Fruit fly (Drosophila melanogaster) whole organism, embryonic: ENCODE results near the gene mRpS18B.
A peak's percentile ranks its signal among the peaks of the same experiment; 100 is the strongest.

ENCODE experiments used
- Bdp1 ChIP-seq: fragments of 200-800 bp; sonication (Bioruptor generic); optimal IDR thresholded peaks from 3 replicates; lab custom pipeline; 2016; ENCODE audit warnings: missing biosample characterization, missing genetic modification characterization
- CG11723 ChIP-seq: fragments of 200-800 bp; sonication (Bioruptor generic); optimal IDR thresholded peaks from 2 replicates; lab custom pipeline; 2017; ENCODE audit warnings: missing biosample characterization, mild to moderate bottlenecking, missing genetic modification characterization
- CG1233 ChIP-seq: fragments of 200-800 bp; sonication (Bioruptor generic); optimal IDR thresholded peaks from 4 replicates; lab custom pipeline; 2018; ENCODE audit warnings: missing biosample characterization, mild to moderate bottlenecking, missing genetic modification characterization
- CG14050 ChIP-seq: fragments of 200-800 bp; sonication (Bioruptor generic); IDR thresholded peaks from 3 replicates; pipeline ENCODE4 v1.3.6; 2022; ENCODE audit warnings: missing biosample characterization, missing genetic modification characterization
- CG15479 ChIP-seq: fragments of 200-800 bp; sonication (Bioruptor generic); optimal IDR thresholded peaks from 3 replicates; lab custom pipeline; 2019; ENCODE audit warnings: missing biosample characterization, mild to moderate bottlenecking, missing genetic modification characterization, moderate library complexity
- CG1603 ChIP-seq: fragments of 200-800 bp; sonication (Bioruptor generic); optimal IDR thresholded peaks from 2 replicates; lab custom pipeline; 2019; ENCODE audit warnings: missing biosample characterization, mild to moderate bottlenecking, missing genetic modification characterization, moderate library complexity
- CG18011 ChIP-seq: fragments of 200-800 bp; sonication (Bioruptor generic); optimal IDR thresholded peaks from 2 replicates; lab custom pipeline; 2017; ENCODE audit warnings: missing biosample characterization, missing genetic modification characterization, mild to moderate bottlenecking, moderate library complexity, missing genotype
- CG18599 ChIP-seq: fragments of 200-800 bp; sonication (Bioruptor generic); optimal IDR thresholded peaks from 3 replicates; lab custom pipeline; 2017; ENCODE audit warnings: missing biosample characterization, missing genetic modification characterization, mild to moderate bottlenecking, moderate library complexity, missing genetic modification reagents
- CG2202 ChIP-seq: fragments of 200-800 bp; sonication (Bioruptor generic); optimal IDR thresholded peaks from 2 replicates; lab custom pipeline; 2018; ENCODE audit warnings: missing biosample characterization, mild to moderate bottlenecking, missing genetic modification characterization
- CG2875 ChIP-seq: fragments of 200-800 bp; sonication (Bioruptor generic); optimal IDR thresholded peaks from 2 replicates; lab custom pipeline; 2017; ENCODE audit warnings: missing biosample characterization, mild to moderate bottlenecking, missing genetic modification characterization, missing genetic modification reagents
- Dek ChIP-seq: fragments of 200-800 bp; sonication (Bioruptor generic); optimal IDR thresholded peaks from 3 replicates; lab custom pipeline; 2019; ENCODE audit warnings: missing biosample characterization, mild to moderate bottlenecking, missing genetic modification characterization, moderate library complexity
- Gsc ChIP-seq: fragments of 200-800 bp; sonication (Bioruptor generic); IDR thresholded peaks from 2 replicates; pipeline ENCODE4 v1.3.6; 2022; ENCODE audit warnings: missing biosample characterization, missing genetic modification characterization
- HHEX ChIP-seq: fragments of 200-800 bp; sonication (Bioruptor generic); optimal IDR thresholded peaks from 3 replicates; lab custom pipeline; 2017; ENCODE audit warnings: missing biosample characterization, mild to moderate bottlenecking, missing genetic modification characterization, missing genetic modification reagents
- Hand ChIP-seq: fragments of 200-800 bp; sonication (Bioruptor generic); optimal IDR thresholded peaks from 2 replicates; lab custom pipeline; 2017; ENCODE audit warnings: mild to moderate bottlenecking, missing biosample characterization, missing genetic modification reagents, missing genetic modification characterization
- Hmr ChIP-seq: fragments of 200-800 bp; sonication (Bioruptor generic); optimal IDR thresholded peaks from 3 replicates; lab custom pipeline; 2017; ENCODE audit warnings: mild to moderate bottlenecking, missing biosample characterization, missing genetic modification reagents, missing genetic modification characterization
- Hr78 ChIP-seq, 2 experiments: fragments of 200-800 bp in 1 of 2; fragments of >200 bp in 1 of 2; sonication (Bioruptor generic) in 1 of 2; optimal IDR thresholded peaks; 2 replicates each; lab custom pipeline; 2017 to 2019; ENCODE audit warnings: missing biosample characterization in 2 of 2, missing genetic modification characterization in 2 of 2, mild to moderate bottlenecking in 1 of 2, moderate library complexity in 1 of 2
- Mes4 ChIP-seq: fragments of 200-800 bp; sonication (Bioruptor generic); optimal IDR thresholded peaks from 2 replicates; lab custom pipeline; 2016; ENCODE audit warnings: missing biosample characterization, missing genetic modification characterization
- Mrtf ChIP-seq: fragments of 200-800 bp; sonication (Bioruptor generic); IDR thresholded peaks from 3 replicates; pipeline ENCODE4 v1.3.6; 2022; ENCODE audit warnings: missing biosample characterization, missing genetic modification characterization
- Myb ChIP-seq: fragments of 200-800 bp; sonication (Bioruptor generic); optimal IDR thresholded peaks from 2 replicates; lab custom pipeline; 2016; ENCODE audit warnings: missing biosample characterization, missing genetic modification characterization
- NFAT ChIP-seq: fragments of 200-800 bp; sonication (Bioruptor generic); IDR thresholded peaks from 2 replicates; pipeline ENCODE4 v1.3.6; 2022; ENCODE audit warnings: missing biosample characterization, missing genetic modification characterization
- Pdp1 ChIP-seq, 2 experiments: fragments of 200-800 bp; sonication (Bioruptor generic); optimal IDR thresholded peaks; 3 replicates each; lab custom pipeline; 2016; ENCODE audit warnings: missing biosample characterization in 2 of 2, missing genetic modification characterization in 2 of 2, mild to moderate bottlenecking in 1 of 2, moderate library complexity in 1 of 2
- Rfx ChIP-seq: fragments of 200-800 bp; sonication (Bioruptor generic); IDR thresholded peaks from 2 replicates; pipeline ENCODE4 v1.3.6; 2022; ENCODE audit warnings: missing biosample characterization, missing genetic modification characterization
- Sry-δ ChIP-seq: fragments of 200-800 bp; sonication (Bioruptor generic); optimal IDR thresholded peaks from 2 replicates; lab custom pipeline; 2016; ENCODE audit warnings: missing biosample characterization, missing genetic modification characterization
- Ssrp ChIP-seq: fragments of 200-800 bp; sonication (Bioruptor generic); optimal IDR thresholded peaks from 2 replicates; lab custom pipeline; 2018; ENCODE audit warnings: missing biosample characterization, mild to moderate bottlenecking, missing genetic modification characterization, moderate library complexity
- Trl ChIP-seq, 3 experiments: fragments of >200 bp in 2 of 3; fragments of 200-800 bp in 1 of 3; sonication (Bioruptor generic) in 1 of 3; optimal IDR thresholded peaks; 2 replicates in 1 of 3; 3 replicates in 2 of 3; lab custom pipeline; 2016 to 2017; ENCODE audit warnings: missing biosample characterization in 1 of 3, missing genetic modification characterization in 1 of 3
- ato ChIP-seq: fragments of 200-800 bp; sonication (Bioruptor generic); IDR thresholded peaks from 2 replicates; pipeline ENCODE4 v1.3.6; 2022; ENCODE audit warnings: missing biosample characterization, missing genetic modification characterization; ENCODE audit not compliant: partially characterized antibody
- cad ChIP-seq: fragments of >200 bp; optimal IDR thresholded peaks from 2 replicates; lab custom pipeline; 2017; ENCODE audit warnings: missing biosample characterization, missing genetic modification characterization
- cg ChIP-seq: fragments of 200-800 bp; sonication (Bioruptor generic); optimal IDR thresholded peaks from 3 replicates; lab custom pipeline; 2019; ENCODE audit warnings: missing biosample characterization, mild to moderate bottlenecking, missing genetic modification characterization, moderate library complexity
- corto ChIP-seq: fragments of 200-800 bp; sonication (Bioruptor generic); optimal IDR thresholded peaks from 2 replicates; lab custom pipeline; 2016; ENCODE audit warnings: missing biosample characterization, mild to moderate bottlenecking, missing genetic modification characterization, moderate library complexity
- dati ChIP-seq: fragments of 200-800 bp; sonication (Bioruptor generic); IDR thresholded peaks from 2 replicates; pipeline ENCODE4 v1.3.6; 2022; ENCODE audit warnings: missing biosample characterization, missing genetic modification characterization
- gsb-n ChIP-seq: fragments of 200-800 bp; sonication (Bioruptor generic); optimal IDR thresholded peaks from 3 replicates; lab custom pipeline; 2018; ENCODE audit warnings: missing biosample characterization, mild to moderate bottlenecking, missing genetic modification characterization
- ham ChIP-seq: fragments of 200-800 bp; sonication (Bioruptor generic); IDR thresholded peaks from 2 replicates; pipeline ENCODE4 v1.3.6; 2022; ENCODE audit warnings: missing biosample characterization, missing genetic modification characterization
- knrl ChIP-seq: fragments of 200-800 bp; sonication (Bioruptor generic); IDR thresholded peaks from 3 replicates; pipeline ENCODE4 v1.3.6; 2022; ENCODE audit warnings: missing biosample characterization, missing genetic modification characterization; ENCODE audit not compliant: partially characterized antibody
- lab ChIP-seq: fragments of 200-800 bp; sonication (Bioruptor generic); optimal IDR thresholded peaks from 3 replicates; lab custom pipeline; 2017; ENCODE audit warnings: missing biosample characterization, missing genetic modification characterization, mild to moderate bottlenecking, moderate library complexity, missing genetic modification reagents
- lov ChIP-seq, 2 experiments: fragments of 200-800 bp in 1 of 2; fragments of >200 bp in 1 of 2; sonication (Bioruptor generic) in 1 of 2; IDR thresholded peaks in 1 of 2; optimal IDR thresholded peaks in 1 of 2; 2 replicates in 1 of 2; 3 replicates in 1 of 2; pipeline versions ENCODE4 v1.3.6 to Lab custom; 2017 to 2022; ENCODE audit warnings: missing biosample characterization in 1 of 2, missing genetic modification characterization in 1 of 2
- nau ChIP-seq: fragments of 200-800 bp; sonication (Bioruptor generic); optimal IDR thresholded peaks from 3 replicates; lab custom pipeline; 2017; ENCODE audit warnings: missing biosample characterization, mild to moderate bottlenecking, missing genetic modification characterization, missing genetic modification reagents
- oc ChIP-seq: fragments of 200-800 bp; sonication (Bioruptor generic); optimal IDR thresholded peaks from 2 replicates; lab custom pipeline; 2018; ENCODE audit warnings: missing biosample characterization, mild to moderate bottlenecking, missing genetic modification characterization, moderate library complexity
- pfk ChIP-seq: fragments of 200-800 bp; sonication (Bioruptor generic); optimal IDR thresholded peaks from 2 replicates; lab custom pipeline; 2018; ENCODE audit warnings: missing biosample characterization, mild to moderate bottlenecking, missing genetic modification characterization, moderate library complexity
- pho ChIP-seq: fragments of 200-800 bp; sonication (Bioruptor generic); optimal IDR thresholded peaks from 2 replicates; lab custom pipeline; 2016; ENCODE audit warnings: missing biosample characterization, missing genetic modification characterization
- pros ChIP-seq: fragments of 200-800 bp; sonication (Bioruptor generic); optimal IDR thresholded peaks from 3 replicates; lab custom pipeline; 2019; ENCODE audit warnings: missing biosample characterization, mild to moderate bottlenecking, missing genetic modification characterization, moderate library complexity
- pum ChIP-seq: fragments of 200-800 bp; sonication (Bioruptor generic); optimal IDR thresholded peaks from 2 replicates; lab custom pipeline; 2016; ENCODE audit warnings: missing biosample characterization, missing genetic modification characterization
- pzg ChIP-seq: fragments of 200-800 bp; sonication (Bioruptor generic); optimal IDR thresholded peaks from 3 replicates; lab custom pipeline; 2018; ENCODE audit warnings: missing biosample characterization, mild to moderate bottlenecking, missing genetic modification characterization, moderate library complexity
- repo ChIP-seq: fragments of 200-800 bp; sonication (Bioruptor generic); optimal IDR thresholded peaks from 2 replicates; lab custom pipeline; 2016; ENCODE audit warnings: missing biosample characterization, missing genetic modification characterization
- row ChIP-seq: fragments of 200-800 bp; sonication (Bioruptor generic); IDR thresholded peaks from 3 replicates; pipeline ENCODE4 v1.3.6; 2022; ENCODE audit warnings: missing biosample characterization, missing genetic modification characterization
- scrt ChIP-seq: fragments of 200-800 bp; sonication (Bioruptor generic); optimal IDR thresholded peaks from 2 replicates; lab custom pipeline; 2018; ENCODE audit warnings: missing biosample characterization, mild to moderate bottlenecking, missing genetic modification characterization, moderate library complexity
- shn ChIP-seq: fragments of 200-800 bp; sonication (Bioruptor generic); optimal IDR thresholded peaks from 3 replicates; lab custom pipeline; 2016; ENCODE audit warnings: missing biosample characterization, missing genetic modification characterization
- sqz ChIP-seq: fragments of 200-800 bp; sonication (Bioruptor generic); optimal IDR thresholded peaks from 3 replicates; lab custom pipeline; 2018; ENCODE audit warnings: missing biosample characterization, mild to moderate bottlenecking, missing genetic modification characterization
- tna ChIP-seq: fragments of 200-800 bp; sonication (Bioruptor generic); IDR thresholded peaks from 2 replicates; pipeline ENCODE4 v1.3.6; 2022; ENCODE audit warnings: missing biosample characterization, missing genetic modification characterization; ENCODE audit not compliant: partially characterized antibody
- tx ChIP-seq: fragments of 200-800 bp; sonication (Bioruptor generic); optimal IDR thresholded peaks from 2 replicates; lab custom pipeline; 2016; ENCODE audit warnings: missing biosample characterization, missing genetic modification characterization

The mRpS18B gene

DNA sequence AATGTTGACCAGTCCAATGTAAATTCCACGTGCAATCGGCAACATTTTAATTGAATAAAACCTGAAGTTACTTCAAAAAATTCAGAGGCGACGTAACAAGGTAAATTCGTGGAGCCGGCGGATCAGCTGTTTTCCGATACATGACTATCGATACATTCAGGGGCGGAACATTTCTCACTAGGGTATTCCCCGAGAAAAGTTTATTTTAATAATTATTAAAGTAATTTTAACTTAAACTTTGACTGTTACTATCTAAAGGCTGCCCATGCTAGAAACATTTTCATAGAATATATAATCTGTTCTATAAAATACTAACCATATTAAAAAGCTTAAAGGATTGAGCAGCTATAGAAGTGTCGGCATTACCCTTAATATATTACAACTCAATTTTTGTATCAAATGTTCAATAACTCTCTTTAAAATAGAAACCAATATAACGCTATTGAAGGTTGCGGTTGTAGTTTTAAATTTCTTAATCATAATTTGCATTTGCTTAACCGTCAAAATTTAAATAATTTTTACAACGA, at the start of gene mRpS18B, which contains the start of gene Kua (continued):
- TF ChIP-seq lov (optimal IDR thresholded peaks at IDR 0.05; lab: Kevin White, UChicago), result no peak
- TF ChIP-seq lov (GFP tag; IDR thresholded peaks at IDR 0.05; lab: Robert Waterston, UW), result no peak
- TF ChIP-seq Hand (GFP tag; lab: Kevin White, UChicago), result no peak
- TF ChIP-seq pros, result no peak
- peak; percentile 30 for TF ChIP-seq CG1603 (tag; lab: Kevin White, UChicago)
- no peak for TF ChIP-seq shn
- TF ChIP-seq corto (GFP tag; lab: Kevin White, UChicago), result no peak
- no peak for TF ChIP-seq ham (GFP tag; lab: Robert Waterston, UW)
- no peak for TF ChIP-seq CG2875 (GFP tag; lab: Kevin White, UChicago)
- TF ChIP-seq CG2202, result no peak
- no peak for TF ChIP-seq cad (GFP tag; lab: Kevin White, UChicago)
- TF ChIP-seq Hmr, result peak; percentile 43
- TF ChIP-seq tx (GFP tag; lab: Kevin White, UChicago), result no peak
- no peak for TF ChIP-seq tna
- no peak for TF ChIP-seq Myb (GFP tag; lab: Kevin White, UChicago)
- TF ChIP-seq Trl (optimal IDR thresholded peaks at IDR 0.05; lab: Kevin White, UChicago), result no peak
- TF ChIP-seq Trl (GFP tag; optimal IDR thresholded peaks at IDR 0.05; lab: Kevin White, UChicago), result no peak
- TF ChIP-seq sqz (GFP tag; lab: Kevin White, UChicago), result no peak
- TF ChIP-seq knrl, result peak; percentile 71
- no peak for TF ChIP-seq cg (GFP tag; lab: Kevin White, UChicago)
- TF ChIP-seq Mes4 (GFP tag; lab: Kevin White, UChicago), result no peak
- peak; percentile 14 to 87 for TF ChIP-seq Pdp1 (GFP tag; optimal IDR thresholded peaks at IDR 0.05; lab: Kevin White, UChicago)
- TF ChIP-seq gsb-n (tag; lab: Kevin White, UChicago), result peak; percentile 2
- no peak for TF ChIP-seq CG18011
- peak; percentile 35 for TF ChIP-seq Dek (tag; lab: Kevin White, UChicago)
- peak; percentile 52 for TF ChIP-seq Ssrp (tag; lab: Kevin White, UChicago)
- TF ChIP-seq pzg (GFP tag; lab: Kevin White, UChicago), result peak; percentile 48
- no peak for TF ChIP-seq CG15479
- TF ChIP-seq ato (GFP tag; lab: Robert Waterston, UW), result peak; percentile 34
- TF ChIP-seq dati (GFP tag; lab: Robert Waterston, UW), result no peak
- TF ChIP-seq Bdp1 (GFP tag; lab: Kevin White, UChicago), result peak; percentile 1

DNA sequence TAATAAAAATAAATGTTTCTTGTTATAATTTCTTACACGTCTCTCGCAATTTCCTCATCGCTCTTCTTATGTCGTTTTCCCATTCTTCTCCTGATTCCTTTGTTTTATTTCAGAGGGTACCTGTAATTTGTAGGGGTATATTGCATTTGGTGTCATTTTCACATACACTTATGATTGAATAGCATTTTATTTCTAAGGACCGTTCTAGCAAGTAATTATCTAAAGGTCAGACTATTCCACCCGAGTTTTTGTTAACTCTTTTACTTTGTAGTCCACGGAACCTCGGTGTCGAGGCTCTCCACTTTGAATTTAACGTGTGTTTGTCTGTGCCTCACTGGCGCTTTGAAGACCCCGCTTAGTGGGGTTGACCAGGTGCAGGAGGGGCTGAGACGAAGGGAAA, 49.2 kb upstream of the mRpS18B start:
- TF ChIP-seq pfk (GFP tag; lab: Kevin White, UChicago) (no peak), HHEX (GFP tag; lab: Kevin White, UChicago) (no peak), repo (GFP tag; lab: Kevin White, UChicago) (no peak), Mrtf (0 out of 3 replicates have a peak, but pooled peaks have one; percentile 19), NFAT (GFP tag; lab: Robert Waterston, UW) (no peak), nau (GFP tag; lab: Kevin White, UChicago) (no peak), Rfx (no peak), row (GFP tag; lab: Robert Waterston, UW) (peak; percentile 13; the same call in 1 of the 3 replicates), Sry-δ (GFP tag; lab: Kevin White, UChicago) (no peak), pum (GFP tag; lab: Kevin White, UChicago) (no peak), CG11723 (no peak), CG1233 (GFP tag; lab: Kevin White, UChicago) (no peak), CG18599 (peak; percentile 24), Hr78 (GFP tag; optimal IDR thresholded peaks at IDR 0.05; lab: Kevin White, UChicago) (no peak), scrt (GFP tag; lab: Kevin White, UChicago) (no peak), tna (no peak), oc (tag; lab: Kevin White, UChicago) (no peak), pho (GFP tag; lab: Kevin White, UChicago) (peak; percentile 12), lab (peak; percentile 20), CG14050 (GFP tag; lab: Robert Waterston, UW) (no peak), Gsc (no peak)
